Worm (Caenorhabditis elegans): Measurements from ENCODE around the gene F55D1.1.

DNA sequence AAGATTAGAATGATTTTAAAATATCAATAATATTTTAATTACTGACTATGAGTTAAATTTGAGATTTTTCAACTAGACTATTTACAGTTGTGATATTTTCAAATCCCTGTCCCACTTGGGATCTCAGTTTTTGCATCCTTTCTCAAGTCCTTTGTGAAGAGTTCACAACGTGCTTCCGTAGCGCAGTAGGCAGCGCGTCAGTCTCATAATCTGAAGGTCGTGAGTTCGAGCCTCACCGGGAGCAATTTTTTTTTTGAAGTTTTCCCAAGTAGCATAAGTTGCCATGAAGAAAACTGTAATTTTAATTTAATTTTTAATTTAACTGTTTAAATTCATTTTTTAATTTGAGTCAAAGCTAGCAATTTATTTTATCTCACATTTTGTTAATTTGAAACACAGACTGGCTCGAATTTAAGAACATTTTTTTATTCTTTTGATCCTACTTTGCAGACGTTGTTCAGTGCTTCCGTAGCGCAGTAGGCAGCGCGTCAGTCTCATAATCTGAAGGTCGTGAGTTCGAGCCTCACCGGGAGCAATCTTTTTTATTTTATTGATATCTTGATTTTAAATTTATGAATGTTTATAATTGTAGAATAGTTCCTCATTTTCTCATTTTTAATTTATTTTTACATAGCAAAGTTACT, 4.2 kb upstream of the F55D1.1 start:
- no peak for TF ChIP-seq tbx-8 (GFP tag; optimal IDR thresholded peaks at IDR 0.05)
- TF ChIP-seq pha-4 (tag; optimal IDR thresholded peaks at IDR 0.05): no peak
- TF ChIP-seq nhr-28 (tag; optimal IDR thresholded peaks at IDR 0.05): no peak
- TF ChIP-seq flh-1 (GFP tag; optimal IDR thresholded peaks at IDR 0.05): no peak
- no peak for TF ChIP-seq lsy-2 (tag; optimal IDR thresholded peaks at IDR 0.05)
